Worm (Caenorhabditis elegans) whole organism, L1 larva: ENCODE data around the gene C47G2.3.
A peak's percentile ranks its signal among the peaks of the same experiment; 100 is the strongest.

Experiments
- C04F5.9 ChIP-seq: sonication (generic microtip); optimal IDR thresholded peaks from 2 replicates; lab custom pipeline; 2016; ENCODE audit warnings: missing genetic modification characterization, missing compliant biosample characterization
- F16B12.6 ChIP-seq: fragments of 150-350 bp; optimal IDR thresholded peaks from 2 replicates; lab custom pipeline; 2014; ENCODE audit warnings: missing biosample characterization, missing genetic modification characterization
- aha-1 ChIP-seq: fragments of 150-350 bp; optimal IDR thresholded peaks from 2 replicates; lab custom pipeline; 2014; ENCODE audit warnings: missing biosample characterization, missing genetic modification characterization
- alr-1 ChIP-seq: fragments of 200-800 bp; sonication (Bioruptor generic); optimal IDR thresholded peaks from 2 replicates; lab custom pipeline; 2018; ENCODE audit warnings: borderline replicate concordance, mild to moderate bottlenecking, missing genetic modification characterization, missing compliant biosample characterization
- ceh-8 ChIP-seq: fragments of 200-800 bp; sonication (Bioruptor generic); optimal IDR thresholded peaks from 2 replicates; lab custom pipeline; 2018; ENCODE audit warnings: mild to moderate bottlenecking, missing genetic modification characterization, moderate library complexity, missing compliant biosample characterization
- ceh-82 ChIP-seq, 3 experiments: fragments of 150-350 bp in 1 of 3; sonication (generic microtip) in 2 of 3; optimal IDR thresholded peaks; 2 replicates each; lab custom pipeline; 2014 to 2017; ENCODE audit warnings: missing biosample characterization in 3 of 3, missing genetic modification characterization in 3 of 3
- ceh-88 ChIP-seq: fragments of 200-800 bp; sonication (Bioruptor generic); IDR thresholded peaks from 2 replicates; pipeline ENCODE4 v1.3.6; 2022; ENCODE audit warnings: missing genetic modification characterization, missing compliant biosample characterization
- ces-1 ChIP-seq: fragments of 150-350 bp; optimal IDR thresholded peaks from 2 replicates; lab custom pipeline; 2014; ENCODE audit warnings: missing biosample characterization, missing genetic modification reagents, missing genetic modification characterization
- efl-1 ChIP-seq, 4 experiments: fragments of 150-350 bp; optimal IDR thresholded peaks in 3 of 4; peaks in 1 of 4; 1 replicate in 1 of 4; 2 replicates in 3 of 4; lab custom pipeline; 2014; ENCODE audit warnings: missing biosample characterization in 2 of 4, missing genetic modification characterization in 2 of 4, missing genetic modification reagents in 2 of 4
- elt-3 ChIP-seq, 6 experiments: fragments of 150-350 bp in 1 of 6; sonication (generic microtip); optimal IDR thresholded peaks; 2 replicates each; lab custom pipeline; 2017 to 2018; ENCODE audit warnings: missing biosample characterization in 6 of 6, missing genetic modification characterization in 6 of 6, inconsistent platforms in 1 of 6
- ets-5 ChIP-seq: fragments of 200-800 bp; sonication (Bioruptor generic); IDR thresholded peaks from 2 replicates; pipeline ENCODE4 v1.3.6; 2022; ENCODE audit warnings: missing genetic modification characterization, missing compliant biosample characterization
- fkh-4 ChIP-seq: sonication (generic microtip); optimal IDR thresholded peaks from 2 replicates; lab custom pipeline; 2016; ENCODE audit warnings: missing compliant biosample characterization, missing genetic modification characterization, borderline replicate concordance
- fkh-8 ChIP-seq: sonication (generic microtip); optimal IDR thresholded peaks from 2 replicates; lab custom pipeline; 2016; ENCODE audit warnings: mild to moderate bottlenecking, missing genetic modification characterization, missing compliant biosample characterization
- grh-1 ChIP-seq: fragments of 200-800 bp; sonication (Bioruptor generic); IDR thresholded peaks from 2 replicates; pipeline ENCODE4 v1.3.6; 2022; ENCODE audit warnings: missing genetic modification reagents, missing genetic modification characterization, missing compliant biosample characterization
- hlh-4 ChIP-seq: sonication (generic microtip); optimal IDR thresholded peaks from 2 replicates; lab custom pipeline; 2016; ENCODE audit warnings: mild to moderate bottlenecking, missing genetic modification characterization, missing compliant biosample characterization
- irx-1 ChIP-seq: sonication (generic microtip); optimal IDR thresholded peaks from 2 replicates; lab custom pipeline; 2016; ENCODE audit warnings: missing genetic modification characterization, missing compliant biosample characterization
- isw-1 ChIP-seq: fragments of 200-800 bp; sonication (Bioruptor generic); IDR thresholded peaks from 2 replicates; pipeline ENCODE4 v1.3.6; 2022; ENCODE audit warnings: missing genetic modification characterization, missing compliant biosample characterization
- jun-1 ChIP-seq: fragments of 150-350 bp; optimal IDR thresholded peaks from 2 replicates; lab custom pipeline; 2014; ENCODE audit warnings: missing biosample characterization, missing genetic modification reagents, missing genetic modification characterization
- lin-13 ChIP-seq: fragments of 150-350 bp; optimal IDR thresholded peaks from 2 replicates; lab custom pipeline; 2014; ENCODE audit warnings: missing biosample characterization, missing genetic modification reagents, missing genetic modification characterization
- lin-14 ChIP-seq: fragments of 200-800 bp; sonication (Bioruptor generic); optimal IDR thresholded peaks from 2 replicates; lab custom pipeline; 2018; ENCODE audit warnings: mild to moderate bottlenecking, missing genetic modification characterization, moderate library complexity, missing compliant biosample characterization
- lin-35 ChIP-seq, 2 experiments: fragments of 150-350 bp; optimal IDR thresholded peaks; 2 replicates each; lab custom pipeline; 2014; ENCODE audit warnings: missing biosample characterization in 2 of 2, missing genetic modification characterization in 2 of 2, missing genetic modification reagents in 2 of 2
- lsy-2 ChIP-seq, 2 experiments: fragments of 150-350 bp; optimal IDR thresholded peaks; 2 replicates each; lab custom pipeline; 2014; ENCODE audit warnings: missing biosample characterization in 2 of 2, missing genetic modification characterization in 2 of 2
- mdl-1 ChIP-seq, 2 experiments: fragments of 150-350 bp; optimal IDR thresholded peaks; 2 replicates each; lab custom pipeline; 2014 to 2017; ENCODE audit warnings: missing biosample characterization in 2 of 2, missing genetic modification characterization in 2 of 2, inconsistent platforms in 1 of 2
- nhr-12 ChIP-seq: sonication (generic microtip); optimal IDR thresholded peaks from 2 replicates; lab custom pipeline; 2017; ENCODE audit warnings: missing biosample characterization, missing genetic modification characterization
- nhr-20 ChIP-seq: sonication (generic microtip); optimal IDR thresholded peaks from 2 replicates; lab custom pipeline; 2016; ENCODE audit warnings: mild to moderate bottlenecking, missing genetic modification characterization, missing compliant biosample characterization
- nhr-71 ChIP-seq: sonication (generic microtip); optimal IDR thresholded peaks from 2 replicates; lab custom pipeline; 2016; ENCODE audit warnings: mild to moderate bottlenecking, missing genetic modification characterization, moderate library complexity, missing compliant biosample characterization
- nhr-76 ChIP-seq: sonication (generic microtip); optimal IDR thresholded peaks from 2 replicates; lab custom pipeline; 2017; ENCODE audit warnings: missing biosample characterization, missing genetic modification characterization
- nhr-77 ChIP-seq: fragments of 150-350 bp; optimal IDR thresholded peaks from 2 replicates; lab custom pipeline; 2014; ENCODE audit warnings: missing biosample characterization, missing genetic modification characterization
- nhr-84 ChIP-seq: sonication (generic microtip); optimal IDR thresholded peaks from 2 replicates; lab custom pipeline; 2017; ENCODE audit warnings: missing biosample characterization, missing genetic modification characterization
- nhr-85 ChIP-seq: sonication (generic microtip); peaks from one replicate; lab custom pipeline; 2016; ENCODE audit warnings: missing genetic modification characterization, inconsistent platforms, missing compliant biosample characterization
- nhr-90 ChIP-seq: sonication (generic microtip); optimal IDR thresholded peaks from 2 replicates; lab custom pipeline; 2016; ENCODE audit warnings: mild to moderate bottlenecking, missing genetic modification characterization, missing compliant biosample characterization; ENCODE audit not compliant: poor library complexity
- pag-3 ChIP-seq: sonication (generic microtip); optimal IDR thresholded peaks from 2 replicates; lab custom pipeline; 2017; ENCODE audit warnings: missing genetic modification characterization, mild to moderate bottlenecking, missing compliant biosample characterization, antibody characterized with exemption, borderline replicate concordance; ENCODE audit not compliant: insufficient read depth
- pax-3 ChIP-seq: fragments of 200-800 bp; sonication (Bioruptor generic); optimal IDR thresholded peaks from 2 replicates; lab custom pipeline; 2018; ENCODE audit warnings: mild to moderate bottlenecking, missing genetic modification characterization, moderate library complexity, missing compliant biosample characterization
- rnt-1 ChIP-seq: sonication (generic microtip); optimal IDR thresholded peaks from 2 replicates; lab custom pipeline; 2016; ENCODE audit warnings: mild to moderate bottlenecking, missing genetic modification characterization, moderate library complexity, missing compliant biosample characterization
- skn-1 ChIP-seq: fragments of 150-350 bp; optimal IDR thresholded peaks from 2 replicates; lab custom pipeline; 2014; ENCODE audit warnings: missing biosample characterization, missing genetic modification characterization
- snpc-4 ChIP-seq: fragments of 150-350 bp; optimal IDR thresholded peaks from 2 replicates; lab custom pipeline; 2014; ENCODE audit warnings: missing biosample characterization, missing genetic modification characterization
- sptf-1 ChIP-seq: fragments of 150-350 bp; optimal IDR thresholded peaks from 2 replicates; lab custom pipeline; 2014; ENCODE audit warnings: missing biosample characterization, missing genetic modification characterization
- sup-37 ChIP-seq: fragments of 200-800 bp; sonication (Bioruptor generic); optimal IDR thresholded peaks from 2 replicates; lab custom pipeline; 2018; ENCODE audit warnings: mild to moderate bottlenecking, missing genetic modification characterization, missing compliant biosample characterization
- swsn-7 ChIP-seq: sonication (generic microtip); optimal IDR thresholded peaks from 2 replicates; lab custom pipeline; 2016; ENCODE audit warnings: missing genetic modification characterization, missing compliant biosample characterization
- tlp-1 ChIP-seq: fragments of 150-350 bp; optimal IDR thresholded peaks from 2 replicates; lab custom pipeline; 2014; ENCODE audit warnings: missing biosample characterization, missing genetic modification characterization
- unc-130 ChIP-seq: fragments of 150-350 bp; optimal IDR thresholded peaks from 2 replicates; lab custom pipeline; 2017; ENCODE audit warnings: missing biosample characterization, missing genetic modification characterization, inconsistent platforms
- unc-30 ChIP-seq: sonication (generic microtip); optimal IDR thresholded peaks from 2 replicates; lab custom pipeline; 2017; ENCODE audit warnings: missing biosample characterization, missing genetic modification characterization
- xbp-1 ChIP-seq: sonication (generic microtip); optimal IDR thresholded peaks from 2 replicates; lab custom pipeline; 2016; ENCODE audit warnings: missing genetic modification characterization, missing compliant biosample characterization

Gene C47G2.3

DNA sequence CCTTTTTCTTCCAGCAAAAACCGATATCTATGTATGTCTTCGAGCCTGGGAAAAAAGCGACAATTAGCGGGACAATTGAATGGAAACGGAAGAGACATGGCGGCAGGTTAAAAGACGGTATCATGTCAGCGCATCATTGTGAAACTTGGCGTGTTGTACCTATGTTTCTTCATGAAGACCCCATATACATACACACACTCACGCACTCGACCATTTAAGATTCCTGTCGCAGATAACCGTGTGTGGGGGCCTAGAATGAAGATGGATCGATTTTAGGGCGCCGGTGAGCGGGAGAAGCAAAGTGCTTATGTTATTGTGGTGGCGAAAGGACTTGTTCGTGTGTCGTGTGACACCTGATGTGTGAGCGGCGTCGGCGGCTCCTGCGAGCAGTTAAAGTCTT lies 13.1 kb downstream of the C47G2.3 start:
- TF ChIP-seq rnt-1 (peak; percentile 10), nhr-12 (no peak)

DNA sequence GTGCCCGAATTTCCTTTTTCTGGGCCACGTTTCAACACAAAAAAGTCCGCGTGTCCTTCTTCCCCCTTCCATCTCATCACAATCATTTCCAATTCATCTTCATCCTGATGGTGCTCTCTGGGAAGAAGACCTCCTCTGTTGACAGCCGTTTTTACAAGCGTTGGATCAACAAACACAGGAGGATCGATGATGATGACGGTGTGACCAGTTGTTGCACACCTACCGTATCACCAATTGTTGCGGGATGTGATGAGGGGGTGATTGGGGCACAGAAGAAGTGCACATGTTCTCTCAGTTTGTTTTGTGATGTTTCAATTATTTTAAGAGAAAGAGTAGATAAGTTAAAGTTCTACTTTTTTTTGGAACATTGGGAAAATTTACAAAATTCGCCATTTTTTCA lies 14.5 kb downstream of the C47G2.3 start:
- TF ChIP-seq rnt-1 (peak; percentile 76), elt-3 (tag; optimal IDR thresholded peaks at IDR 0.05; lab: Kevin White, UChicago) (no peak), nhr-71 (tag; lab: Kevin White, UChicago) (peak; percentile 55), F16B12.6 (tag; lab: Kevin White, UChicago) (no peak), fkh-4 (tag; lab: Kevin White, UChicago) (no peak), pax-3 (tag; lab: Kevin White, UChicago) (no peak), nhr-76 (tag; lab: Kevin White, UChicago) (no peak), lin-35 (GFP tag; optimal IDR thresholded peaks at IDR 0.05; lab: Kevin White, UChicago) (no peak), C04F5.9 (tag; lab: Kevin White, UChicago) (no peak), nhr-85 (tag; lab: Kevin White, UChicago) (no peak), efl-1 (optimal IDR thresholded peaks at IDR 0.05; lab: Kevin White, UChicago) (no peak), efl-1 (GFP tag; optimal IDR thresholded peaks at IDR 0.05 in 1 of 2; lab: Kevin White, UChicago) (peak in 1 of 2 experiments; percentile 37), ceh-8 (GFP tag; lab: Kevin White, UChicago) (no peak), skn-1 (tag; lab: Kevin White, UChicago) (no peak), xbp-1 (tag; lab: Kevin White, UChicago) (no peak), mdl-1 (tag; optimal IDR thresholded peaks at IDR 0.05; lab: Kevin White, UChicago) (no peak), lin-14 (GFP tag; lab: Kevin White, UChicago) (peak; percentile 52), unc-130 (tag; lab: Kevin White, UChicago) (peak; percentile 70), sup-37 (GFP tag; lab: Kevin White, UChicago) (no peak), lsy-2 (tag; optimal IDR thresholded peaks at IDR 0.05; lab: Kevin White, UChicago) (peak; percentile 27 to 78)

DNA sequence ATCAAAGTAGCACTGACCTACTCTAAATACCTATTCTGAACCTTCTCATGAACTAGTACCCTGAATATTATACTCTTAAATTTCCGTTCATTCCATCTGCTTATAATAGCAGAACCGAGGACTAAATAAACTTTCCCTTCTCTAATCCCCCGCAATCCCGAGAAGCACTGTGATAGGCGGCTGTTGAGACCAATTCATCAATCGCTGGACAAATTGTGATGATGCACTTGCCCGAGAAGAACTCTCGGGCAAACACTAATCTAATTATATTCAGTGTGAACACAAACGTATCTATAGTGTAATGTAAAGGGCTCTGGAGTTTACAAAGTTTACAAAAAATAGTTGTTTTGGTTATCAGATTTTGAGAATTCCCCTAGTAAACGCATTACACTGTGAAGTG lies 15.1 kb downstream of the C47G2.3 start:
- TF ChIP-seq nhr-12 (no peak), pax-3 (tag; lab: Kevin White, UChicago) (no peak), aha-1 (tag; lab: Kevin White, UChicago) (no peak), fkh-8 (tag; lab: Kevin White, UChicago) (no peak), nhr-76 (tag; lab: Kevin White, UChicago) (no peak), sptf-1 (tag; lab: Kevin White, UChicago) (no peak), lin-14 (GFP tag; lab: Kevin White, UChicago) (no peak), ceh-88 (GFP tag; lab: Robert Waterston, UW) (no peak), nhr-77 (no peak), xbp-1 (tag; lab: Kevin White, UChicago) (no peak), snpc-4 (no peak), hlh-4 (tag; lab: Kevin White, UChicago) (no peak), nhr-90 (tag; lab: Kevin White, UChicago) (no peak), mdl-1 (tag; optimal IDR thresholded peaks at IDR 0.05; lab: Kevin White, UChicago) (no peak), pag-3 (tag; lab: Kevin White, UChicago) (no peak), lin-13 (GFP tag; lab: Kevin White, UChicago) (no peak), unc-130 (tag; lab: Kevin White, UChicago) (no peak), jun-1 (tag; lab: Kevin White, UChicago) (no peak)

DNA sequence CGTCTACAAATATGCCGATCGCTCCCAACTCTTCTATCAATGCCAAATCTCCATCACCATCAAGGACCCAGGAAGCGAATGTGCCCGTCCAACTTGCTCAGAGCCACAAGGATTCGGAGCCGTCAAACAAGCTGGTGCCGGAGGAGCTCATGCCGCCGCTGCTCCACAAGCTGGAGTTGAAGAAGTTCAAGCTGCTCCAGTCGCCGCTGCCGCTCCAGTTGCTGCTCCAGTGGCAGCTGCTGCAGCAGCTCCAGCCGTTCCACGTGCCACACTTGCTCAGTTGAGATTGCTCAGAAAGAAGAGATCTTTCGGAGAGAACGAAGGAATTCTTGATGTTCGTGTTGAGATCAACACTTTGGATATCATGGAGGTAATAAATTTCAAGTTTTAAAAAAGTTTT lies 19.1 kb downstream of the C47G2.3 start:
- TF ChIP-seq unc-30, result no peak
- TF ChIP-seq swsn-7 (tag; lab: Kevin White, UChicago), result no peak
- no peak for TF ChIP-seq nhr-20 (tag; lab: Kevin White, UChicago)
- no peak for TF ChIP-seq grh-1
- no peak for TF ChIP-seq ceh-82 (tag; optimal IDR thresholded peaks at IDR 0.05; lab: Kevin White, UChicago)
- TF ChIP-seq fkh-8 (tag; lab: Kevin White, UChicago), result no peak
- no peak for TF ChIP-seq nhr-77
- no peak for TF ChIP-seq alr-1 (tag; lab: Kevin White, UChicago)
- TF ChIP-seq efl-1 (optimal IDR thresholded peaks at IDR 0.05; lab: Kevin White, UChicago), result no peak
- no peak for TF ChIP-seq efl-1 (GFP tag; optimal IDR thresholded peaks at IDR 0.05 in 1 of 2; lab: Kevin White, UChicago)
- TF ChIP-seq nhr-84 (tag; lab: Kevin White, UChicago), result no peak
- TF ChIP-seq irx-1, result no peak
- no peak for TF ChIP-seq nhr-71 (tag; lab: Kevin White, UChicago)
- no peak for TF ChIP-seq tlp-1
- TF ChIP-seq snpc-4, result no peak
- TF ChIP-seq hlh-4 (tag; lab: Kevin White, UChicago), result no peak
- TF ChIP-seq ets-5 (GFP tag; lab: Robert Waterston, UW), result no peak
- TF ChIP-seq isw-1, result no peak
- no peak for TF ChIP-seq lin-13 (GFP tag; lab: Kevin White, UChicago)
- TF ChIP-seq ces-1, result no peak
